Worm (Caenorhabditis elegans) whole organism, L1 larva: ENCODE measurements around the gene clec-62.

Experiments
- aly-2 ChIP-seq: fragments of 150-350 bp; optimal IDR thresholded peaks from 2 replicates; lab custom pipeline; 2014; ENCODE audit warnings: missing biosample characterization, missing genetic modification characterization
- blmp-1 ChIP-seq: fragments of 150-350 bp; optimal IDR thresholded peaks from 2 replicates; lab custom pipeline; 2014; ENCODE audit warnings: missing biosample characterization, missing genetic modification characterization
- ceh-88 ChIP-seq: fragments of 200-800 bp; sonication (Bioruptor generic); IDR thresholded peaks from 2 replicates; pipeline ENCODE4 v1.3.6; 2022; ENCODE audit warnings: missing genetic modification characterization, missing compliant biosample characterization
- ceh-90 ChIP-seq: sonication (generic microtip); optimal IDR thresholded peaks from 2 replicates; lab custom pipeline; 2016; ENCODE audit warnings: missing genetic modification characterization, missing compliant biosample characterization
- dsc-1 ChIP-seq: sonication (generic microtip); optimal IDR thresholded peaks from 2 replicates; lab custom pipeline; 2016; ENCODE audit warnings: mild to moderate bottlenecking, missing genetic modification characterization, missing compliant biosample characterization
- egl-13 ChIP-seq: sonication (generic microtip); optimal IDR thresholded peaks from 2 replicates; lab custom pipeline; 2016; ENCODE audit warnings: missing genotype, missing genetic modification reagents, missing genetic modification characterization, missing compliant biosample characterization
- fkh-8 ChIP-seq: sonication (generic microtip); optimal IDR thresholded peaks from 2 replicates; lab custom pipeline; 2016; ENCODE audit warnings: mild to moderate bottlenecking, missing genetic modification characterization, missing compliant biosample characterization
- hlh-17 ChIP-seq: fragments of 200-800 bp; sonication (Bioruptor generic); optimal IDR thresholded peaks from 2 replicates; lab custom pipeline; 2018; ENCODE audit warnings: missing genetic modification characterization, mild to moderate bottlenecking, missing compliant biosample characterization, moderate library complexity, borderline replicate concordance
- hlh-4 ChIP-seq: sonication (generic microtip); optimal IDR thresholded peaks from 2 replicates; lab custom pipeline; 2016; ENCODE audit warnings: mild to moderate bottlenecking, missing genetic modification characterization, missing compliant biosample characterization
- hpl-2 ChIP-seq: fragments of 150-350 bp; optimal IDR thresholded peaks from 2 replicates; lab custom pipeline; 2014; ENCODE audit warnings: missing biosample characterization, missing genetic modification reagents, missing genetic modification characterization
- lin-13 ChIP-seq: fragments of 150-350 bp; optimal IDR thresholded peaks from 2 replicates; lab custom pipeline; 2014; ENCODE audit warnings: missing biosample characterization, missing genetic modification reagents, missing genetic modification characterization
- lin-15B ChIP-seq: fragments of 150-350 bp; sonication (generic microtip); optimal IDR thresholded peaks from 3 replicates; lab custom pipeline; 2014; ENCODE audit warnings: missing biosample characterization, missing genetic modification characterization
- lin-35 ChIP-seq, 2 experiments: fragments of 150-350 bp; optimal IDR thresholded peaks; 2 replicates each; lab custom pipeline; 2014; ENCODE audit warnings: missing biosample characterization in 2 of 2, missing genetic modification characterization in 2 of 2, missing genetic modification reagents in 2 of 2
- lin-39 ChIP-seq: fragments of 150-350 bp; optimal IDR thresholded peaks from 2 replicates; lab custom pipeline; 2014; ENCODE audit warnings: missing biosample characterization, missing genetic modification reagents, missing genetic modification characterization
- mef-2 ChIP-seq: fragments of 150-350 bp; optimal IDR thresholded peaks from 2 replicates; lab custom pipeline; 2014; ENCODE audit warnings: missing biosample characterization, missing genetic modification characterization
- nhr-11 ChIP-seq: fragments of 150-350 bp; optimal IDR thresholded peaks from 2 replicates; lab custom pipeline; 2014; ENCODE audit warnings: missing biosample characterization, missing genetic modification characterization
- nhr-47 ChIP-seq: sonication (generic microtip); optimal IDR thresholded peaks from 2 replicates; lab custom pipeline; 2016; ENCODE audit warnings: mild to moderate bottlenecking, missing genetic modification characterization, moderate library complexity, missing compliant biosample characterization
- nhr-76 ChIP-seq: sonication (generic microtip); optimal IDR thresholded peaks from 2 replicates; lab custom pipeline; 2017; ENCODE audit warnings: missing biosample characterization, missing genetic modification characterization
- nhr-85 ChIP-seq: sonication (generic microtip); peaks from one replicate; lab custom pipeline; 2016; ENCODE audit warnings: missing genetic modification characterization, inconsistent platforms, missing compliant biosample characterization
- pax-3 ChIP-seq: fragments of 200-800 bp; sonication (Bioruptor generic); optimal IDR thresholded peaks from 2 replicates; lab custom pipeline; 2018; ENCODE audit warnings: mild to moderate bottlenecking, missing genetic modification characterization, moderate library complexity, missing compliant biosample characterization
- rnt-1 ChIP-seq: sonication (generic microtip); optimal IDR thresholded peaks from 2 replicates; lab custom pipeline; 2016; ENCODE audit warnings: mild to moderate bottlenecking, missing genetic modification characterization, moderate library complexity, missing compliant biosample characterization
- skn-1 ChIP-seq: fragments of 150-350 bp; optimal IDR thresholded peaks from 2 replicates; lab custom pipeline; 2014; ENCODE audit warnings: missing biosample characterization, missing genetic modification characterization
- snpc-4 ChIP-seq: fragments of 150-350 bp; optimal IDR thresholded peaks from 2 replicates; lab custom pipeline; 2014; ENCODE audit warnings: missing biosample characterization, missing genetic modification characterization
- sox-4 ChIP-seq: sonication (generic microtip); optimal IDR thresholded peaks from 2 replicates; lab custom pipeline; 2016; ENCODE audit warnings: missing genetic modification characterization, missing compliant biosample characterization
- unc-130 ChIP-seq: fragments of 150-350 bp; optimal IDR thresholded peaks from 2 replicates; lab custom pipeline; 2017; ENCODE audit warnings: missing biosample characterization, missing genetic modification characterization, inconsistent platforms
- unc-98 ChIP-seq: fragments of 200-800 bp; sonication (Bioruptor generic); IDR thresholded peaks from 2 replicates; pipeline ENCODE4 v1.3.6; 2022; ENCODE audit warnings: missing genetic modification characterization, missing compliant biosample characterization
- zip-4 ChIP-seq: fragments of 200-800 bp; sonication (Bioruptor generic); optimal IDR thresholded peaks from 2 replicates; lab custom pipeline; 2018; ENCODE audit warnings: mild to moderate bottlenecking, missing genetic modification characterization, moderate library complexity, missing compliant biosample characterization

Gene clec-62

DNA sequence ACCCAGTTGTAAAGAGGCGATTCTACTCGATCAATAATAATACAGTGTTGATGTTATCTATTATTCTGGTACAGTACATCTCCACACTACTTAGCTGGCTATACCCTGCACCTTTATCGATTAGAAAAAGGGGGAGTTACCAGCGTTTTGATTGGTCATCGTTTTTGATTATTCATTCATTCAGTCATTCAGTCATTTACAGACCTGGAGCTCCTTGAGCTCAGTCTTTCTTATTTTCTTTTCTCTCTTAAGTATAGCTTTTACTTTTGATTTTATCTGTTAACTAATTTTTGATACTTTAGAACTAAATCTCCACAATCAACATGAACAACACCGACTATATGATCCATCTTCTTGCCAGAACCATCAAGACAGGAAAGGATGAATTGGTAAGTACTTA, 44.8 kb downstream of the clec-62 start, which contains the start of gene Y46G5A.28:
Y46G5A.28 (plus strand) TSS at position 301 of the 400 bp plus-strand sequence.
- no peak for TF ChIP-seq nhr-85
- no peak for TF ChIP-seq skn-1 (tag; lab: Kevin White, UChicago)
- TF ChIP-seq zip-4 (GFP tag; lab: Kevin White, UChicago), result no peak
- no peak for TF ChIP-seq unc-98 (GFP tag; lab: Robert Waterston, UW)
- no peak for TF ChIP-seq hlh-4 (tag; lab: Kevin White, UChicago)
- no peak for TF ChIP-seq lin-39 (tag; lab: Kevin White, UChicago)
- TF ChIP-seq pax-3 (tag; lab: Kevin White, UChicago), result no peak
- no peak for TF ChIP-seq blmp-1 (tag; lab: Kevin White, UChicago)
- TF ChIP-seq mef-2, result no peak
- no peak for TF ChIP-seq sox-4
- TF ChIP-seq nhr-76, result no peak
- no peak for TF ChIP-seq egl-13 (tag; lab: Kevin White, UChicago)
- no peak for TF ChIP-seq rnt-1 (tag; lab: Kevin White, UChicago)
- no peak for TF ChIP-seq dsc-1 (tag; lab: Kevin White, UChicago)
- no peak for TF ChIP-seq aly-2 (tag; lab: Kevin White, UChicago)
- TF ChIP-seq unc-130, result no peak
- no peak for TF ChIP-seq nhr-47 (tag; lab: Kevin White, UChicago)
- TF ChIP-seq lin-35 (GFP tag; optimal IDR thresholded peaks at IDR 0.05; lab: Kevin White, UChicago), result no peak

- TF ChIP-seq lin-15B, result no peak
- TF ChIP-seq nhr-11 (tag; lab: Kevin White, UChicago), result no peak
- TF ChIP-seq ceh-90 (tag; lab: Kevin White, UChicago), result no peak
- TF ChIP-seq snpc-4 (tag; lab: Kevin White, UChicago), result no peak
- TF ChIP-seq pax-3 (tag; lab: Kevin White, UChicago), result no peak
- TF ChIP-seq fkh-8 (tag; lab: Kevin White, UChicago), result no peak
- no peak for TF ChIP-seq ceh-88 (GFP tag; lab: Robert Waterston, UW)
- no peak for TF ChIP-seq lin-13 (GFP tag; lab: Kevin White, UChicago)
- no peak for TF ChIP-seq hlh-17 (GFP tag; lab: Kevin White, UChicago)
- no peak for TF ChIP-seq hpl-2 (GFP tag; lab: Kevin White, UChicago)
These were observed 47.2 kb downstream of the clec-62 start, which contains the start of gene pes-10 for ce11 chrII:12847736-12848135. Gene pes-10 (minus strand): TSS chrII:12847836.
